Worm (Caenorhabditis elegans): ENCODE data around the gene T23F2.3.

The T23F2.3 gene

ce11 chrX:5479876-5480580, 32.1 kb downstream of the T23F2.3 start:
- TF ChIP-seq dao-5 (tag; optimal IDR thresholded peaks at IDR 0.05) (no peak), W03F9.2 (tag; optimal IDR thresholded peaks at IDR 0.05) (no peak), him-1 (tag; optimal IDR thresholded peaks at IDR 0.05) (no peak)

- no peak for TF ChIP-seq W03F9.2 (tag; optimal IDR thresholded peaks at IDR 0.05)
- TF ChIP-seq him-1 (tag; optimal IDR thresholded peaks at IDR 0.05), result no peak
- no peak for TF ChIP-seq dao-5 (tag; optimal IDR thresholded peaks at IDR 0.05)
These were observed 32.8 kb downstream of the T23F2.3 start, which contains the start of gene dlg-1 for ce11 chrX:5479300-5479811. Gene dlg-1 (plus strand): TSS chrX:5479700.

- TF ChIP-seq dao-5 (tag; optimal IDR thresholded peaks at IDR 0.05) (no peak), him-1 (tag; optimal IDR thresholded peaks at IDR 0.05) (no peak), W03F9.2 (tag; optimal IDR thresholded peaks at IDR 0.05) (no peak)
These were observed 33.3 kb downstream of the T23F2.3 start for ce11 chrX:5478875-5479274.

ce11 chrX:5477597-5477996, 34.5 kb downstream of the T23F2.3 start:
- TF ChIP-seq W03F9.2 (tag; optimal IDR thresholded peaks at IDR 0.05) (no peak), him-1 (tag; optimal IDR thresholded peaks at IDR 0.05) (no peak), dao-5 (tag; optimal IDR thresholded peaks at IDR 0.05) (no peak)

- TF ChIP-seq W03F9.2 (tag; optimal IDR thresholded peaks at IDR 0.05) (no peak), him-1 (tag; optimal IDR thresholded peaks at IDR 0.05) (no peak), dao-5 (tag; optimal IDR thresholded peaks at IDR 0.05) (no peak)
These were observed 35.8 kb downstream of the T23F2.3 start for ce11 chrX:5476357-5476756.

- TF ChIP-seq dao-5 (tag; optimal IDR thresholded peaks at IDR 0.05), result no peak
- TF ChIP-seq him-1 (tag; optimal IDR thresholded peaks at IDR 0.05), result no peak
- TF ChIP-seq W03F9.2 (tag; optimal IDR thresholded peaks at IDR 0.05), result no peak
These were observed 37.0 kb downstream of the T23F2.3 start for ce11 chrX:5475164-5475576.

- TF ChIP-seq him-1 (tag; optimal IDR thresholded peaks at IDR 0.05), result no peak
- no peak for TF ChIP-seq dao-5 (tag; optimal IDR thresholded peaks at IDR 0.05)
- no peak for TF ChIP-seq W03F9.2 (tag; optimal IDR thresholded peaks at IDR 0.05)
These were observed 41.9 kb downstream of the T23F2.3 start for ce11 chrX:5470111-5470745.

ce11 chrX:5467820-5468270, 44.3 kb downstream of the T23F2.3 start, which contains the start of gene dpyd-1:
Gene dpyd-1 (plus strand): TSS chrX:5467870.
- TF ChIP-seq him-1 (tag; optimal IDR thresholded peaks at IDR 0.05) (no peak), W03F9.2 (tag; optimal IDR thresholded peaks at IDR 0.05) (no peak), dao-5 (tag; optimal IDR thresholded peaks at IDR 0.05) (no peak)

ce11 chrX:5467308-5467707, 44.8 kb downstream of the T23F2.3 start:
- no peak for TF ChIP-seq W03F9.2 (tag; optimal IDR thresholded peaks at IDR 0.05)
- no peak for TF ChIP-seq dao-5 (tag; optimal IDR thresholded peaks at IDR 0.05)
- no peak for TF ChIP-seq him-1 (tag; optimal IDR thresholded peaks at IDR 0.05)

ce11 chrX:5466149-5466548, 46.0 kb downstream of the T23F2.3 start:
- TF ChIP-seq W03F9.2 (tag; optimal IDR thresholded peaks at IDR 0.05) (no peak), him-1 (tag; optimal IDR thresholded peaks at IDR 0.05) (no peak), dao-5 (tag; optimal IDR thresholded peaks at IDR 0.05) (no peak)

- TF ChIP-seq W03F9.2 (tag; optimal IDR thresholded peaks at IDR 0.05) (no peak), him-1 (tag; optimal IDR thresholded peaks at IDR 0.05) (no peak), dao-5 (tag; optimal IDR thresholded peaks at IDR 0.05) (no peak)
These were observed 46.5 kb downstream of the T23F2.3 start for ce11 chrX:5465631-5466030.
